Worm (Caenorhabditis elegans) whole organism, L1 larva: ENCODE results near the gene Y53F4B.26.

ENCODE experiments used
- lir-3 ChIP-seq: sonication (generic microtip); optimal IDR thresholded peaks from 2 replicates; lab custom pipeline; 2016; ENCODE audit warnings: mild to moderate bottlenecking, missing genetic modification characterization, moderate library complexity, missing compliant biosample characterization; ENCODE audit not compliant: poor library complexity
- nhr-11 ChIP-seq: fragments of 150-350 bp; optimal IDR thresholded peaks from 2 replicates; lab custom pipeline; 2014; ENCODE audit warnings: missing biosample characterization, missing genetic modification characterization
- tlp-1 ChIP-seq: fragments of 150-350 bp; optimal IDR thresholded peaks from 2 replicates; lab custom pipeline; 2014; ENCODE audit warnings: missing biosample characterization, missing genetic modification characterization
- ztf-4 ChIP-seq: fragments of 150-350 bp; optimal IDR thresholded peaks from 2 replicates; lab custom pipeline; 2014; ENCODE audit warnings: missing biosample characterization, missing genetic modification characterization

ce11 chrII:15134332-15134731 is 6.4 kb downstream of the Y53F4B.26 start, which contains the start of gene Y53F4B.24:
- TF ChIP-seq nhr-11 (tag; lab: Kevin White, UChicago) (no peak), lir-3 (tag; lab: Kevin White, UChicago) (no peak), tlp-1 (no peak), ztf-4 (tag; lab: Kevin White, UChicago) (no peak)
